Fruit fly (Drosophila melanogaster) whole organism, embryonic: Measurements from ENCODE around the gene gdl.
A peak's percentile ranks its signal among the peaks of the same experiment; 100 is the strongest.

Experiments
- BEAF-32 ChIP-seq: fragments of 200-800 bp; sonication (Bioruptor generic); optimal IDR thresholded peaks from 3 replicates; lab custom pipeline; 2017; ENCODE audit warnings: missing biosample characterization, missing genetic modification characterization, mild to moderate bottlenecking, moderate library complexity, missing genetic modification reagents
- Bgb ChIP-seq: fragments of 200-800 bp; sonication (Bioruptor generic); IDR thresholded peaks from 2 replicates; pipeline ENCODE4 v1.3.6; 2022; ENCODE audit warnings: missing biosample characterization, missing genetic modification characterization; ENCODE audit not compliant: partially characterized antibody
- CG1024 ChIP-seq: fragments of 200-800 bp; sonication (Bioruptor generic); IDR thresholded peaks from 2 replicates; pipeline ENCODE4 v1.3.6; 2022; ENCODE audit warnings: missing biosample characterization, missing genetic modification characterization
- CG10431 ChIP-seq: fragments of 200-800 bp; sonication (Bioruptor generic); optimal IDR thresholded peaks from 3 replicates; lab custom pipeline; 2018; ENCODE audit warnings: missing biosample characterization, mild to moderate bottlenecking, missing genetic modification characterization
- CG10565 ChIP-seq: fragments of 200-800 bp; sonication (Bioruptor generic); optimal IDR thresholded peaks from 3 replicates; lab custom pipeline; 2016; ENCODE audit warnings: missing biosample characterization, mild to moderate bottlenecking, missing genetic modification characterization
- CG11093 ChIP-seq: fragments of 200-800 bp; sonication (Bioruptor generic); IDR thresholded peaks from 3 replicates; pipeline ENCODE4 v1.3.6; 2022; ENCODE audit warnings: missing biosample characterization, missing genetic modification characterization
- CG11504 ChIP-seq: fragments of 200-800 bp; sonication (Bioruptor generic); optimal IDR thresholded peaks from 3 replicates; lab custom pipeline; 2019; ENCODE audit warnings: missing biosample characterization, mild to moderate bottlenecking, missing genetic modification characterization, moderate library complexity
- CG13624 ChIP-seq: fragments of 200-800 bp; sonication (Bioruptor generic); optimal IDR thresholded peaks from 2 replicates; lab custom pipeline; 2016; ENCODE audit warnings: missing biosample characterization, missing genetic modification characterization
- CG15696 ChIP-seq: fragments of 200-800 bp; sonication (Bioruptor generic); optimal IDR thresholded peaks from 2 replicates; lab custom pipeline; 2019; ENCODE audit warnings: missing biosample characterization, mild to moderate bottlenecking, missing genetic modification characterization, moderate library complexity
- CG17186 ChIP-seq: fragments of 200-800 bp; sonication (Bioruptor generic); optimal IDR thresholded peaks from 3 replicates; lab custom pipeline; 2017; ENCODE audit warnings: missing biosample characterization, missing genetic modification reagents, missing genetic modification characterization
- CG17385 ChIP-seq: fragments of 200-800 bp; sonication (Bioruptor generic); optimal IDR thresholded peaks from 3 replicates; lab custom pipeline; 2018; ENCODE audit warnings: missing biosample characterization, mild to moderate bottlenecking, missing genetic modification characterization
- CG17612 ChIP-seq: fragments of 200-800 bp; sonication (Bioruptor generic); IDR thresholded peaks from 2 replicates; pipeline ENCODE4 v1.3.6; 2022; ENCODE audit warnings: missing biosample characterization, missing genetic modification characterization
- CG1832 ChIP-seq: fragments of 200-800 bp; sonication (Bioruptor generic); optimal IDR thresholded peaks from 2 replicates; lab custom pipeline; 2017; ENCODE audit warnings: missing biosample characterization, mild to moderate bottlenecking, missing genetic modification characterization, inconsistent platforms
- CG2199 ChIP-seq: fragments of 200-800 bp; sonication (Bioruptor generic); IDR thresholded peaks from 3 replicates; pipeline ENCODE4 v1.3.6; 2022; ENCODE audit warnings: missing biosample characterization, missing genetic modification characterization
- CG2712 ChIP-seq: fragments of 200-800 bp; optimal IDR thresholded peaks from 3 replicates; lab custom pipeline; 2019; ENCODE audit warnings: missing biosample characterization, mild to moderate bottlenecking, missing genetic modification characterization, moderate library complexity
- CG3065 ChIP-seq: fragments of 200-800 bp; sonication (Bioruptor generic); optimal IDR thresholded peaks from 2 replicates; lab custom pipeline; 2016; ENCODE audit warnings: missing biosample characterization, missing genetic modification characterization
- CG5245 ChIP-seq: fragments of 200-800 bp; sonication (Bioruptor generic); optimal IDR thresholded peaks from 3 replicates; lab custom pipeline; 2016; ENCODE audit warnings: missing biosample characterization, missing genetic modification characterization
- CG7372 ChIP-seq: fragments of 200-800 bp; sonication (Bioruptor generic); IDR thresholded peaks from 2 replicates; pipeline ENCODE4 v1.3.6; 2022; ENCODE audit warnings: missing biosample characterization, missing genetic modification characterization
- CG8089 ChIP-seq: fragments of 200-800 bp; sonication (Bioruptor generic); optimal IDR thresholded peaks from 3 replicates; lab custom pipeline; 2016; ENCODE audit warnings: missing biosample characterization, missing genetic modification characterization
- CG9932 ChIP-seq: fragments of 200-800 bp; sonication (Bioruptor generic); IDR thresholded peaks from 2 replicates; pipeline ENCODE4 v1.3.6; 2022; ENCODE audit warnings: missing biosample characterization, missing genetic modification characterization
- CoRest ChIP-seq: fragments of 200-800 bp; sonication (Bioruptor generic); optimal IDR thresholded peaks from 3 replicates; lab custom pipeline; 2018; ENCODE audit warnings: missing biosample characterization, mild to moderate bottlenecking, missing genetic modification characterization, moderate library complexity
- Drgx ChIP-seq: fragments of 200-800 bp; sonication (Bioruptor generic); IDR thresholded peaks from 2 replicates; pipeline ENCODE4 v1.3.6; 2022; ENCODE audit warnings: missing biosample characterization, missing genetic modification characterization
- E2f1 ChIP-seq: fragments of 200-800 bp; sonication (Bioruptor generic); IDR thresholded peaks from 2 replicates; pipeline ENCODE4 v1.3.6; 2022; ENCODE audit warnings: missing biosample characterization, missing genetic modification characterization
- Eip74EF ChIP-seq, 2 experiments: fragments of 200-800 bp in 1 of 2; fragments of >200 bp in 1 of 2; sonication (Bioruptor generic) in 1 of 2; optimal IDR thresholded peaks; 2 replicates each; lab custom pipeline; 2017 to 2019; ENCODE audit warnings: missing biosample characterization in 2 of 2, missing genetic modification characterization in 2 of 2, mild to moderate bottlenecking in 1 of 2, moderate library complexity in 1 of 2
- Fer2 ChIP-seq: fragments of 200-800 bp; sonication (Bioruptor generic); optimal IDR thresholded peaks from 2 replicates; lab custom pipeline; 2018; ENCODE audit warnings: missing biosample characterization, mild to moderate bottlenecking, missing genetic modification characterization, moderate library complexity
- Lim3 ChIP-seq: fragments of 200-800 bp; sonication (Bioruptor generic); IDR thresholded peaks from 2 replicates; pipeline ENCODE4 v1.3.6; 2022; ENCODE audit warnings: missing biosample characterization, missing genetic modification characterization
- Oli ChIP-seq: fragments of 200-800 bp; sonication (Bioruptor generic); optimal IDR thresholded peaks from 2 replicates; lab custom pipeline; 2018; ENCODE audit warnings: missing biosample characterization, mild to moderate bottlenecking, missing genetic modification characterization, moderate library complexity
- Pdp1 ChIP-seq, 2 experiments: fragments of 200-800 bp; sonication (Bioruptor generic); optimal IDR thresholded peaks; 3 replicates each; lab custom pipeline; 2016; ENCODE audit warnings: missing biosample characterization in 2 of 2, missing genetic modification characterization in 2 of 2, mild to moderate bottlenecking in 1 of 2, moderate library complexity in 1 of 2
- Spps ChIP-seq: fragments of 200-800 bp; sonication (Bioruptor generic); optimal IDR thresholded peaks from 2 replicates; lab custom pipeline; 2018; ENCODE audit warnings: missing biosample characterization, mild to moderate bottlenecking, missing genetic modification characterization
- al ChIP-seq: fragments of 200-800 bp; sonication (Bioruptor generic); IDR thresholded peaks from 2 replicates; pipeline ENCODE4 v1.3.6; 2022; ENCODE audit warnings: missing biosample characterization, missing genetic modification characterization
- cg ChIP-seq: fragments of 200-800 bp; sonication (Bioruptor generic); optimal IDR thresholded peaks from 3 replicates; lab custom pipeline; 2019; ENCODE audit warnings: missing biosample characterization, mild to moderate bottlenecking, missing genetic modification characterization, moderate library complexity
- cwo ChIP-seq: fragments of 200-800 bp; sonication (Bioruptor generic); optimal IDR thresholded peaks from 3 replicates; lab custom pipeline; 2017; ENCODE audit warnings: missing biosample characterization, missing genetic modification characterization, mild to moderate bottlenecking, moderate library complexity, missing genetic modification reagents
- dysf ChIP-seq: fragments of 200-800 bp; sonication (Bioruptor generic); IDR thresholded peaks from 3 replicates; pipeline ENCODE4 v1.3.6; 2022; ENCODE audit warnings: missing biosample characterization, missing genetic modification characterization
- emc ChIP-seq: fragments of 200-800 bp; sonication (Bioruptor generic); optimal IDR thresholded peaks from 2 replicates; lab custom pipeline; 2016; ENCODE audit warnings: missing biosample characterization, missing genetic modification characterization
- fd96Cb ChIP-seq: fragments of 200-800 bp; sonication (Bioruptor generic); optimal IDR thresholded peaks from 2 replicates; lab custom pipeline; 2018; ENCODE audit warnings: missing biosample characterization, mild to moderate bottlenecking, missing genetic modification characterization, moderate library complexity
- hb ChIP-seq: fragments of 200-800 bp; sonication (Bioruptor generic); IDR thresholded peaks from 3 replicates; pipeline ENCODE4 v1.3.6; 2022; ENCODE audit warnings: missing biosample characterization, missing genetic modification characterization; ENCODE audit not compliant: partially characterized antibody
- her ChIP-seq: fragments of 200-800 bp; sonication (Bioruptor generic); optimal IDR thresholded peaks from 2 replicates; lab custom pipeline; 2016; ENCODE audit warnings: missing biosample characterization, missing genetic modification characterization
- hkb ChIP-seq, 2 experiments: fragments of 200-800 bp in 1 of 2; fragments of >200 bp in 1 of 2; sonication (Bioruptor generic) in 1 of 2; IDR thresholded peaks in 1 of 2; optimal IDR thresholded peaks in 1 of 2; 2 replicates each; pipeline versions ENCODE4 v1.3.6 to Lab custom; 2017 to 2022; ENCODE audit warnings: missing biosample characterization in 1 of 2, missing genetic modification characterization in 1 of 2
- lab ChIP-seq: fragments of 200-800 bp; sonication (Bioruptor generic); optimal IDR thresholded peaks from 3 replicates; lab custom pipeline; 2017; ENCODE audit warnings: missing biosample characterization, missing genetic modification characterization, mild to moderate bottlenecking, moderate library complexity, missing genetic modification reagents
- lbe ChIP-seq: fragments of 200-800 bp; sonication (Bioruptor generic); optimal IDR thresholded peaks from 2 replicates; lab custom pipeline; 2016; ENCODE audit warnings: missing biosample characterization, mild to moderate bottlenecking, missing genetic modification characterization
- org-1 ChIP-seq: fragments of 200-800 bp; sonication (Bioruptor generic); optimal IDR thresholded peaks from 2 replicates; lab custom pipeline; 2017; ENCODE audit warnings: missing biosample characterization, missing genetic modification characterization
- pros ChIP-seq: fragments of 200-800 bp; sonication (Bioruptor generic); optimal IDR thresholded peaks from 3 replicates; lab custom pipeline; 2019; ENCODE audit warnings: missing biosample characterization, mild to moderate bottlenecking, missing genetic modification characterization, moderate library complexity
- sd ChIP-seq: fragments of 200-800 bp; sonication (Bioruptor generic); optimal IDR thresholded peaks from 3 replicates; lab custom pipeline; 2018; ENCODE audit warnings: missing biosample characterization, mild to moderate bottlenecking, missing genetic modification characterization, moderate library complexity
- slbo ChIP-seq: fragments of 200-800 bp; sonication (Bioruptor generic); IDR thresholded peaks from 2 replicates; pipeline ENCODE4 v1.3.6; 2022; ENCODE audit warnings: missing biosample characterization, missing genetic modification characterization
- sqz ChIP-seq: fragments of 200-800 bp; sonication (Bioruptor generic); optimal IDR thresholded peaks from 3 replicates; lab custom pipeline; 2018; ENCODE audit warnings: missing biosample characterization, mild to moderate bottlenecking, missing genetic modification characterization
- trh ChIP-seq: fragments of 200-800 bp; sonication (Bioruptor generic); optimal IDR thresholded peaks from 2 replicates; lab custom pipeline; 2016; ENCODE audit warnings: missing biosample characterization, missing genetic modification characterization
- ttk ChIP-seq: fragments of 200-800 bp; sonication (Bioruptor generic); IDR thresholded peaks from 2 replicates; pipeline ENCODE4 v2.1.2; 2022; ENCODE audit warnings: missing biosample characterization, missing genetic modification characterization
- z ChIP-seq: fragments of 200-800 bp; sonication (Bioruptor generic); IDR thresholded peaks from 3 replicates; pipeline ENCODE4 v1.3.6; 2022; ENCODE audit warnings: missing biosample characterization, missing genetic modification characterization

Gene gdl

DNA sequence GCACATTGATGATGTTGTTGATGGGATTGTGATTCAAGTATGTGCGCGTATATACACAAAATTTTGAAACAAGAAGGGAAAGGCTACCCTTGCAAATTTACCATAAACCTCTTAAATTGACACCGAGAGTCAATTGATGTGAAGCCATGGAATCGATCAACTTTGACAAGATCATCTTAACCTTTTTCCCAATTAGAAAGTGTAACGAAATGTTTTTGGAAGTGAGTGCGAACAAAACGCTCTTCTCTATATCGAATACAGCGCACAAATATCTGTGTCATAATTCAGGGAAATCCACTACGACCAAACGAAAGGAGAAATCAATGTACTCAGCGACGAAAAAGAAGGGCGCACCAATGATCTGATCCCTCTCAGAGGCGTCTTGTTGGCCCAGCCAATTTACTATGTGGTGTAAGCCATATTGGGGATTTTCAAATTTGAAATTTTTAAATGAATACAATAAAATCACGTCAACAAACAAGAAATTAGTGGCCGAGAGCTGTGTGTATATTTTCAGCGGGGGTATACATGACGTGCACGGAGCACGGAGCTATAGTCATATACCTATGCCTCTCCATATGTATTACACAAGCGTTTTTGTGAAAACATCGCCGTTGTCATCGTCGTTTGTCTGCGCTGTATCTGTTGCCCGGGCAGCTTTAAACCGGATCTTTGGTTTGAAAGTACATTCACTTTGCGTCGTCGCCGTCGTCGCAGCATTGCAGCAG, 24.3 kb downstream of the gdl start (continued):
- TF ChIP-seq lbe (peak; percentile 87), Pdp1 (GFP tag; optimal IDR thresholded peaks at IDR 0.05; lab: Kevin White, UChicago) (peak; percentile 41 to 79), CG13624 (GFP tag; lab: Kevin White, UChicago) (peak; percentile 1), Drgx (peak; percentile 61; the same call in 1 of the 2 replicates), Lim3 (GFP tag; lab: Robert Waterston, UW) (no peak), CG10565 (GFP tag; lab: Kevin White, UChicago) (no peak), org-1 (GFP tag; lab: Kevin White, UChicago) (peak; percentile 8), hkb (optimal IDR thresholded peaks at IDR 0.05; lab: Kevin White, UChicago) (no peak), hkb (GFP tag; IDR thresholded peaks at IDR 0.05; lab: Robert Waterston, UW) (peak; percentile 27; the same call in 1 of the 2 replicates), CG17612 (no peak), her (GFP tag; lab: Kevin White, UChicago) (peak; percentile 34), CG8089 (GFP tag; lab: Kevin White, UChicago) (peak; percentile 10), CG3065 (GFP tag; lab: Kevin White, UChicago) (no peak), emc (GFP tag; lab: Kevin White, UChicago) (no peak), z (GFP tag; lab: Robert Waterston, UW) (no peak), cg (no peak), CG1832 (GFP tag; lab: Kevin White, UChicago) (no peak), Bgb (GFP tag; lab: Robert Waterston, UW) (no peak), CG10431 (peak; percentile 74), cwo (peak; percentile 5), CG11093 (0 out of 3 replicates have a peak, but pooled peaks have one; percentile 6), Oli (peak; percentile 26), sd (tag; lab: Kevin White, UChicago) (no peak), Eip74EF (GFP tag; optimal IDR thresholded peaks at IDR 0.05; lab: Kevin White, UChicago) (peak in 1 of 2 experiments; percentile 49), CG5245 (GFP tag; lab: Kevin White, UChicago) (no peak), CoRest (tag; lab: Kevin White, UChicago) (peak; percentile 36), Fer2 (tag; lab: Kevin White, UChicago) (no peak), CG15696 (tag; lab: Kevin White, UChicago) (peak; percentile 18), dysf (GFP tag; lab: Robert Waterston, UW) (peak; percentile 53), CG17186 (peak; percentile 30), trh (no peak), pros (GFP tag; lab: Kevin White, UChicago) (peak; percentile 69), sqz (GFP tag; lab: Kevin White, UChicago) (no peak), slbo (0 out of 2 replicates have a peak, but pooled peaks have one; percentile 5), E2f1 (0 out of 2 replicates have a peak, but pooled peaks have one; percentile 21), Spps (tag; lab: Kevin White, UChicago) (peak; percentile 34), hb (no peak), CG2199 (GFP tag; lab: Robert Waterston, UW) (0 out of 3 replicates have a peak, but pooled peaks have one; percentile 26), ttk (peak; percentile 53), CG17385 (GFP tag; lab: Kevin White, UChicago) (peak; percentile 17), CG7372 (GFP tag; lab: Robert Waterston, UW) (no peak), lab (peak; percentile 61), CG2712 (peak; percentile 63), CG1024 (GFP tag; lab: Robert Waterston, UW) (peak; percentile 49; the same call in 1 of the 2 replicates), fd96Cb (peak; percentile 47), CG11504 (peak; percentile 59), BEAF-32 (GFP tag; lab: Kevin White, UChicago) (no peak), al (peak; percentile 24; the same call in 1 of the 2 replicates), CG9932 (GFP tag; lab: Robert Waterston, UW) (peak; percentile 46)
